Fruit fly (Drosophila melanogaster) whole organism, embryonic: ENCODE data around the gene CG13894.

Experiments
- Abd-B ChIP-seq: fragments of 200-800 bp; sonication (Bioruptor generic); optimal IDR thresholded peaks from 2 replicates; lab custom pipeline; 2018; ENCODE audit warnings: missing biosample characterization, mild to moderate bottlenecking, missing genetic modification characterization, moderate library complexity
- C15 ChIP-seq: fragments of 200-800 bp; sonication (Bioruptor generic); IDR thresholded peaks from 3 replicates; pipeline ENCODE4 v1.3.6; 2022; ENCODE audit warnings: missing biosample characterization, missing genetic modification characterization
- CG10462 ChIP-seq: fragments of 200-800 bp; sonication (Bioruptor generic); optimal IDR thresholded peaks from 2 replicates; lab custom pipeline; 2016; ENCODE audit warnings: missing biosample characterization, missing genetic modification characterization
- CG11398 ChIP-seq: fragments of 200-800 bp; sonication (Bioruptor generic); optimal IDR thresholded peaks from 2 replicates; lab custom pipeline; 2016; ENCODE audit warnings: missing biosample characterization, missing genetic modification characterization
- CG11695 ChIP-seq: fragments of 200-800 bp; sonication (Bioruptor generic); IDR thresholded peaks from 3 replicates; pipeline ENCODE4 v1.3.6; 2022; ENCODE audit warnings: missing biosample characterization, missing genetic modification characterization
- CG11723 ChIP-seq: fragments of 200-800 bp; sonication (Bioruptor generic); optimal IDR thresholded peaks from 2 replicates; lab custom pipeline; 2017; ENCODE audit warnings: missing biosample characterization, mild to moderate bottlenecking, missing genetic modification characterization
- CG1602 ChIP-seq: fragments of 200-800 bp; sonication (Bioruptor generic); optimal IDR thresholded peaks from 3 replicates; lab custom pipeline; 2016; ENCODE audit warnings: missing biosample characterization, missing genetic modification characterization
- CG17802 ChIP-seq: fragments of 200-800 bp; sonication (Bioruptor generic); optimal IDR thresholded peaks from 2 replicates; lab custom pipeline; 2018; ENCODE audit warnings: missing biosample characterization, mild to moderate bottlenecking, missing genetic modification characterization, moderate library complexity
- CG17912 ChIP-seq: fragments of 200-800 bp; sonication (Bioruptor generic); optimal IDR thresholded peaks from 2 replicates; lab custom pipeline; 2018; ENCODE audit warnings: missing biosample characterization, mild to moderate bottlenecking, missing genetic modification characterization
- CG2129 ChIP-seq: fragments of 200-800 bp; sonication (Bioruptor generic); IDR thresholded peaks from 2 replicates; pipeline ENCODE4 v1.3.6; 2022; ENCODE audit warnings: missing biosample characterization, missing genetic modification characterization; ENCODE audit not compliant: partially characterized antibody
- CG31388 ChIP-seq: fragments of 200-800 bp; sonication (Bioruptor generic); optimal IDR thresholded peaks from 2 replicates; lab custom pipeline; 2016; ENCODE audit warnings: missing biosample characterization, missing genetic modification characterization
- CG32772 ChIP-seq: fragments of 200-800 bp; sonication (Bioruptor generic); IDR thresholded peaks from 2 replicates; pipeline ENCODE4 v1.3.6; 2022; ENCODE audit warnings: missing biosample characterization, missing genetic modification characterization
- CG3995 ChIP-seq: fragments of 200-800 bp; sonication (Bioruptor generic); optimal IDR thresholded peaks from 3 replicates; lab custom pipeline; 2016; ENCODE audit warnings: missing biosample characterization, missing genetic modification characterization
- CG6272 ChIP-seq: fragments of 200-800 bp; sonication (Bioruptor generic); IDR thresholded peaks from 2 replicates; pipeline ENCODE4 v1.3.6; 2022; ENCODE audit warnings: missing biosample characterization, missing genetic modification characterization
- CG8944 ChIP-seq: fragments of 200-800 bp; sonication (Bioruptor generic); optimal IDR thresholded peaks from 3 replicates; lab custom pipeline; 2016; ENCODE audit warnings: missing biosample characterization, missing genetic modification characterization
- CkIIα-i1 ChIP-seq: fragments of 200-800 bp; sonication (Bioruptor generic); IDR thresholded peaks from 2 replicates; pipeline ENCODE4 v1.3.6; 2022; ENCODE audit warnings: missing biosample characterization, missing genetic modification characterization
- CrebB ChIP-seq: fragments of 200-800 bp; sonication (Bioruptor generic); optimal IDR thresholded peaks from 3 replicates; lab custom pipeline; 2018; ENCODE audit warnings: missing biosample characterization, mild to moderate bottlenecking, missing genetic modification characterization
- Hmr ChIP-seq: fragments of 200-800 bp; sonication (Bioruptor generic); optimal IDR thresholded peaks from 3 replicates; lab custom pipeline; 2017; ENCODE audit warnings: mild to moderate bottlenecking, missing biosample characterization, missing genetic modification reagents, missing genetic modification characterization
- Lpt ChIP-seq: fragments of >200 bp; optimal IDR thresholded peaks from 2 replicates; lab custom pipeline; 2018; ENCODE audit warnings: missing biosample characterization, missing genetic modification characterization
- NFAT ChIP-seq: fragments of 200-800 bp; sonication (Bioruptor generic); IDR thresholded peaks from 2 replicates; pipeline ENCODE4 v1.3.6; 2022; ENCODE audit warnings: missing biosample characterization, missing genetic modification characterization
- NfI ChIP-seq: fragments of 200-800 bp; sonication (Bioruptor generic); optimal IDR thresholded peaks from 3 replicates; lab custom pipeline; 2018; ENCODE audit warnings: missing biosample characterization, mild to moderate bottlenecking, missing genetic modification characterization, moderate library complexity
- Oli ChIP-seq: fragments of 200-800 bp; sonication (Bioruptor generic); optimal IDR thresholded peaks from 2 replicates; lab custom pipeline; 2018; ENCODE audit warnings: missing biosample characterization, mild to moderate bottlenecking, missing genetic modification characterization, moderate library complexity
- Taf1 ChIP-seq: fragments of 200-800 bp; sonication (Bioruptor generic); IDR thresholded peaks from 2 replicates; pipeline ENCODE4 v1.3.6; 2022; ENCODE audit warnings: missing biosample characterization, missing genetic modification characterization
- Xbp1 ChIP-seq: fragments of 200-800 bp; sonication (Bioruptor generic); optimal IDR thresholded peaks from 3 replicates; lab custom pipeline; 2016; ENCODE audit warnings: missing biosample characterization, mild to moderate bottlenecking, missing genetic modification characterization
- Xrp1 ChIP-seq: fragments of 200-800 bp; sonication (Bioruptor generic); IDR thresholded peaks from 2 replicates; pipeline ENCODE4 v1.3.6; 2022; ENCODE audit warnings: missing biosample characterization, missing genetic modification characterization
- YL-1 ChIP-seq: fragments of 200-800 bp; sonication (Bioruptor generic); optimal IDR thresholded peaks from 3 replicates; lab custom pipeline; 2017; ENCODE audit warnings: missing biosample characterization, mild to moderate bottlenecking, missing genetic modification characterization
- ac ChIP-seq: fragments of 200-800 bp; sonication (Bioruptor generic); optimal IDR thresholded peaks from 3 replicates; lab custom pipeline; 2017; ENCODE audit warnings: missing biosample characterization, mild to moderate bottlenecking, missing genetic modification characterization
- bbx ChIP-seq: fragments of 200-800 bp; sonication (Bioruptor generic); IDR thresholded peaks from 2 replicates; pipeline ENCODE4 v1.3.6; 2022; ENCODE audit warnings: missing biosample characterization, missing genetic modification characterization; ENCODE audit not compliant: partially characterized antibody
- bigmax ChIP-seq: fragments of 200-800 bp; sonication (Bioruptor generic); optimal IDR thresholded peaks from 2 replicates; lab custom pipeline; 2018; ENCODE audit warnings: missing biosample characterization, mild to moderate bottlenecking, missing genetic modification characterization
- cad ChIP-seq: fragments of >200 bp; optimal IDR thresholded peaks from 2 replicates; lab custom pipeline; 2017; ENCODE audit warnings: missing biosample characterization, missing genetic modification characterization
- emc ChIP-seq: fragments of 200-800 bp; sonication (Bioruptor generic); optimal IDR thresholded peaks from 2 replicates; lab custom pipeline; 2016; ENCODE audit warnings: missing biosample characterization, missing genetic modification characterization
- fd64A ChIP-seq: fragments of 200-800 bp; sonication (Bioruptor generic); optimal IDR thresholded peaks from 3 replicates; lab custom pipeline; 2018; ENCODE audit warnings: missing biosample characterization, mild to moderate bottlenecking, missing genetic modification characterization
- fd96Cb ChIP-seq: fragments of 200-800 bp; sonication (Bioruptor generic); optimal IDR thresholded peaks from 2 replicates; lab custom pipeline; 2018; ENCODE audit warnings: missing biosample characterization, mild to moderate bottlenecking, missing genetic modification characterization, moderate library complexity
- gcm2 ChIP-seq: fragments of 200-800 bp; sonication (Bioruptor generic); optimal IDR thresholded peaks from 2 replicates; lab custom pipeline; 2016; ENCODE audit warnings: missing biosample characterization, missing genetic modification characterization
- grn ChIP-seq: fragments of 200-800 bp; sonication (Bioruptor generic); optimal IDR thresholded peaks from 3 replicates; lab custom pipeline; 2017; ENCODE audit warnings: missing biosample characterization, missing genetic modification characterization
- gsb ChIP-seq: fragments of 200-800 bp; sonication (Bioruptor generic); IDR thresholded peaks from 2 replicates; pipeline ENCODE4 v1.3.6; 2022; ENCODE audit warnings: missing biosample characterization, missing genetic modification characterization
- jigr1 ChIP-seq: fragments of 200-800 bp; sonication (Bioruptor generic); IDR thresholded peaks from 3 replicates; pipeline ENCODE4 v1.3.6; 2022; ENCODE audit warnings: missing biosample characterization, missing genetic modification characterization
- klu ChIP-seq: fragments of 200-800 bp; sonication (Bioruptor generic); IDR thresholded peaks from 2 replicates; pipeline ENCODE4 v1.3.6; 2022; ENCODE audit warnings: missing biosample characterization, missing genetic modification characterization
- odd ChIP-seq: fragments of 200-800 bp; sonication (Bioruptor generic); optimal IDR thresholded peaks from 2 replicates; lab custom pipeline; 2017; ENCODE audit warnings: missing biosample characterization, mild to moderate bottlenecking, missing genetic modification characterization
- peb ChIP-seq: fragments of 200-800 bp; sonication (Bioruptor generic); IDR thresholded peaks from 2 replicates; pipeline ENCODE4 v1.3.6; 2022; ENCODE audit warnings: missing biosample characterization, missing genetic modification characterization
- pho ChIP-seq: fragments of 200-800 bp; sonication (Bioruptor generic); optimal IDR thresholded peaks from 2 replicates; lab custom pipeline; 2016; ENCODE audit warnings: missing biosample characterization, missing genetic modification characterization
- repo ChIP-seq: fragments of 200-800 bp; sonication (Bioruptor generic); optimal IDR thresholded peaks from 2 replicates; lab custom pipeline; 2016; ENCODE audit warnings: missing biosample characterization, missing genetic modification characterization
- sens-2 ChIP-seq: fragments of 200-800 bp; sonication (Bioruptor generic); IDR thresholded peaks from 2 replicates; pipeline ENCODE4 v1.3.6; 2022; ENCODE audit warnings: missing biosample characterization, missing genetic modification characterization
- tgo ChIP-seq: fragments of 200-800 bp; sonication (Bioruptor generic); IDR thresholded peaks from 3 replicates; pipeline ENCODE4 v1.3.6; 2022; ENCODE audit warnings: missing biosample characterization, missing genetic modification characterization
- tio ChIP-seq: fragments of 200-800 bp; sonication (Bioruptor generic); optimal IDR thresholded peaks from 2 replicates; lab custom pipeline; 2017; ENCODE audit warnings: missing biosample characterization, missing genetic modification characterization, inconsistent platforms
- toy ChIP-seq: fragments of 200-800 bp; sonication (Bioruptor generic); IDR thresholded peaks from 2 replicates; pipeline ENCODE4 v1.3.6; 2022; ENCODE audit warnings: missing biosample characterization, missing genetic modification characterization
- trem ChIP-seq: fragments of 200-800 bp; optimal IDR thresholded peaks from 3 replicates; lab custom pipeline; 2019; ENCODE audit warnings: missing biosample characterization, mild to moderate bottlenecking, missing genetic modification characterization, moderate library complexity
- unc-4 ChIP-seq: fragments of 200-800 bp; sonication (Bioruptor generic); IDR thresholded peaks from 2 replicates; pipeline ENCODE4 v1.3.6; 2022; ENCODE audit warnings: missing biosample characterization, missing genetic modification characterization; ENCODE audit not compliant: partially characterized antibody
- vnd ChIP-seq: fragments of 200-800 bp; sonication (Bioruptor generic); IDR thresholded peaks from 3 replicates; pipeline ENCODE4 v1.3.6; 2022; ENCODE audit warnings: missing biosample characterization, missing genetic modification characterization; ENCODE audit not compliant: partially characterized antibody
- vvl ChIP-seq: fragments of 200-800 bp; sonication (Bioruptor generic); IDR thresholded peaks from 2 replicates; pipeline ENCODE4 v1.3.6; 2022; ENCODE audit warnings: missing biosample characterization, missing genetic modification characterization
- yki ChIP-seq: fragments of >200 bp; optimal IDR thresholded peaks from 3 replicates; lab custom pipeline; 2018

Gene CG13894

DNA sequence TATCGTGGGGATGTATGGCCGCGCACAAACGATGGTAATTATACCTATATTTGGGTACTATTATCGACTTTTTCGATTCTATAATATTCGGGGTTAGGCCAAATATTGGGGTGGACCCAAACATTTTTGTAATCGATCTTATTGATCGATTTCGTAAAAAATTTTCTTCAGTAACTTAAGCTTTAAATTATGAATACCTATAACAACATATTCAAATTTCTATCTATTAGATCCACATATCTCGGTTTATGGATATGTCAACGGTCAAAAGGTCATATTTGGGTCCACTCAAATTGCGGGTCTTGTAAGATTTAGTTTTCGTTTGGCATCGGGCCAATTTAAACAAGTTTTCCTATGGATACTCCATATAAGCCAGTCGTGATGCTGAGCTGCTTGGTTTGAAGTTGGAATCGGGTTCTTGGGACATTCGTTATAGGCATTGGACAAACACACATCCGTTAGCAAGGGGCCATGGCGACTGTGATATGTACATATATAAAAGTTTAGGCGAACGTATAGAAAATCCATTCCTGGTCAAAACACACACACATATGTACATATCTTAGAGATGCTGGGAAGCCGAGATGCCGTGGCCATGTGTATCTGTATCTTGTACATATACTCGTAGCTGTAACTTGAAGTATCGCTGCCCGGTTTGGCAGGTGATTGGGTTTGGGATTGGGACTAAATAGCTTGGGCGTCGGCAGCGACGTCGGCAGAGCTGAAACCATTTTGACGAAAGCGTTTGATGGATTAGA, 1.4 kb upstream of the CG13894 start (continued):
- TF ChIP-seq gcm2: no peak
- peak; percentile 46 for TF ChIP-seq odd (GFP tag; lab: Kevin White, UChicago)
- no peak for TF ChIP-seq klu (GFP tag; lab: Robert Waterston, UW)
- TF ChIP-seq CG8944 (GFP tag; lab: Kevin White, UChicago): no peak
- TF ChIP-seq bbx (GFP tag; lab: Robert Waterston, UW): no peak
- TF ChIP-seq grn (GFP tag; lab: Kevin White, UChicago): no peak
- 0 out of 2 replicates have a peak, but pooled peaks have one; percentile 14 for TF ChIP-seq sens-2 (GFP tag; lab: Robert Waterston, UW)
- TF ChIP-seq CG32772 (GFP tag; lab: Robert Waterston, UW): no peak
- no peak for TF ChIP-seq Abd-B (GFP tag; lab: Kevin White, UChicago)
- no peak for TF ChIP-seq CG2129 (GFP tag; lab: Robert Waterston, UW)
- TF ChIP-seq yki (lab: Kevin White, UChicago): no peak
- TF ChIP-seq Lpt (GFP tag; lab: Kevin White, UChicago): no peak
- TF ChIP-seq gsb (GFP tag; lab: Robert Waterston, UW): no peak
- peak; percentile 9 for TF ChIP-seq repo (GFP tag; lab: Kevin White, UChicago)
- TF ChIP-seq Oli (tag; lab: Kevin White, UChicago): peak; percentile 62
- TF ChIP-seq CG11695 (GFP tag; lab: Robert Waterston, UW): peak; percentile 79
- no peak for TF ChIP-seq jigr1 (GFP tag; lab: Robert Waterston, UW)
- TF ChIP-seq Taf1 (GFP tag; lab: Robert Waterston, UW): 0 out of 2 replicates have a peak, but pooled peaks have one; percentile 13
- TF ChIP-seq CG17912 (GFP tag; lab: Kevin White, UChicago): no peak
- no peak for TF ChIP-seq fd64A (GFP tag; lab: Kevin White, UChicago)
- TF ChIP-seq vnd: no peak
- TF ChIP-seq Hmr (GFP tag; lab: Kevin White, UChicago): peak; percentile 70
- peak; percentile 69 for TF ChIP-seq Xrp1
- peak; percentile 54 for TF ChIP-seq fd96Cb
- no peak for TF ChIP-seq emc (GFP tag; lab: Kevin White, UChicago)
- TF ChIP-seq CG3995 (GFP tag; lab: Kevin White, UChicago): no peak
- no peak for TF ChIP-seq cad (GFP tag; lab: Kevin White, UChicago)
- no peak for TF ChIP-seq unc-4 (GFP tag; lab: Robert Waterston, UW)
- no peak for TF ChIP-seq CkIIα-i1 (GFP tag; lab: Robert Waterston, UW)
- TF ChIP-seq NFAT: no peak
- TF ChIP-seq CrebB (tag; lab: Kevin White, UChicago): peak; percentile 8
- no peak for TF ChIP-seq ac
- TF ChIP-seq CG6272 (GFP tag; lab: Robert Waterston, UW): no peak
- peak; percentile 53 for TF ChIP-seq pho (GFP tag; lab: Kevin White, UChicago)
- peak; percentile 34 for TF ChIP-seq CG11723
- TF ChIP-seq vvl (GFP tag; lab: Robert Waterston, UW): peak; percentile 77
- TF ChIP-seq toy (GFP tag; lab: Robert Waterston, UW): no peak
- no peak for TF ChIP-seq CG11398 (GFP tag; lab: Kevin White, UChicago)
- no peak for TF ChIP-seq CG17802 (tag; lab: Kevin White, UChicago)
- TF ChIP-seq bigmax (GFP tag; lab: Kevin White, UChicago): no peak
- TF ChIP-seq Xbp1 (GFP tag; lab: Kevin White, UChicago): peak; percentile 60
- TF ChIP-seq NfI: peak; percentile 60
- TF ChIP-seq tio (GFP tag; lab: Kevin White, UChicago): no peak
- TF ChIP-seq CG31388 (GFP tag; lab: Kevin White, UChicago): no peak
- peak; percentile 38; the same call in 1 of the 3 replicates for TF ChIP-seq tgo (GFP tag; lab: Robert Waterston, UW)
- no peak for TF ChIP-seq C15 (GFP tag; lab: Robert Waterston, UW)
- peak; percentile 20 for TF ChIP-seq CG10462 (GFP tag; lab: Kevin White, UChicago)
- peak; percentile 19 for TF ChIP-seq YL-1 (GFP tag; lab: Kevin White, UChicago)
- peak; percentile 9 for TF ChIP-seq CG1602 (GFP tag; lab: Kevin White, UChicago)
- TF ChIP-seq trem (tag; lab: Kevin White, UChicago): peak; percentile 29
- TF ChIP-seq peb (GFP tag; lab: Robert Waterston, UW): no peak
